Worm (Caenorhabditis elegans) whole organism, late embryonic: ENCODE results near the gene mif-4.

Source experiments
- K09A11.1 ChIP-seq: sonication (generic microtip); optimal IDR thresholded peaks from 2 replicates; lab custom pipeline; 2017; ENCODE audit warnings: antibody characterized with exemption, mild to moderate bottlenecking, missing genetic modification characterization, missing compliant biosample characterization; ENCODE audit not compliant: insufficient read depth
- ceh-18 ChIP-seq: sonication (generic microtip); optimal IDR thresholded peaks from 2 replicates; lab custom pipeline; 2016; ENCODE audit warnings: missing genetic modification characterization, missing compliant biosample characterization
- ceh-22 ChIP-seq: sonication (generic microtip); optimal IDR thresholded peaks from 2 replicates; lab custom pipeline; 2017; ENCODE audit warnings: missing biosample characterization, missing genetic modification characterization
- dve-1 ChIP-seq: sonication (generic microtip); optimal IDR thresholded peaks from 2 replicates; lab custom pipeline; 2017; ENCODE audit warnings: antibody characterized with exemption, mild to moderate bottlenecking, missing genetic modification characterization, missing compliant biosample characterization
- eyg-1 ChIP-seq: sonication (generic microtip); optimal IDR thresholded peaks from 2 replicates; lab custom pipeline; 2016; ENCODE audit warnings: missing genotype, missing genetic modification characterization, missing compliant biosample characterization
- fkh-10 ChIP-seq: fragments of 150-350 bp; optimal IDR thresholded peaks from 2 replicates; lab custom pipeline; 2014; ENCODE audit warnings: missing biosample characterization, missing genetic modification reagents, missing genetic modification characterization
- fkh-6 ChIP-seq: sonication (generic microtip); optimal IDR thresholded peaks from 2 replicates; lab custom pipeline; 2016; ENCODE audit warnings: missing genetic modification characterization, missing compliant biosample characterization
- hlh-8 ChIP-seq: sonication (generic microtip); optimal IDR thresholded peaks from 2 replicates; lab custom pipeline; 2016; ENCODE audit warnings: missing genotype, missing genetic modification characterization, missing compliant biosample characterization
- lim-6 ChIP-seq: sonication (generic microtip); optimal IDR thresholded peaks from 2 replicates; lab custom pipeline; 2016; ENCODE audit warnings: missing genetic modification characterization, missing compliant biosample characterization
- nfya-1 ChIP-seq: sonication (generic microtip); optimal IDR thresholded peaks from 2 replicates; lab custom pipeline; 2017; ENCODE audit warnings: missing genetic modification characterization, mild to moderate bottlenecking, missing compliant biosample characterization, antibody characterized with exemption, moderate library complexity
- pha-4 ChIP-seq: fragments of 150-350 bp; optimal IDR thresholded peaks from 2 replicates; lab custom pipeline; 2018; ENCODE audit warnings: missing biosample characterization, missing genetic modification reagents, missing genetic modification characterization
- pqm-1 ChIP-seq: sonication (generic microtip); optimal IDR thresholded peaks from 2 replicates; lab custom pipeline; 2016; ENCODE audit warnings: missing genetic modification characterization, missing compliant biosample characterization
- sox-4 ChIP-seq: sonication (generic microtip); optimal IDR thresholded peaks from 2 replicates; lab custom pipeline; 2017; ENCODE audit warnings: mild to moderate bottlenecking, missing genetic modification characterization, inconsistent platforms, missing compliant biosample characterization
- tbx-2 ChIP-seq: sonication (generic microtip); optimal IDR thresholded peaks from 2 replicates; lab custom pipeline; 2016; ENCODE audit warnings: missing genetic modification characterization, missing compliant biosample characterization

ce11 chrIV:6330790-6331189, 5.0 kb downstream of the mif-4 start:
- TF ChIP-seq pqm-1 (tag; lab: Kevin White, UChicago): no peak
- TF ChIP-seq sox-4 (tag; lab: Kevin White, UChicago): no peak
- no peak for TF ChIP-seq dve-1 (tag; lab: Kevin White, UChicago)
- TF ChIP-seq tbx-2 (tag; lab: Kevin White, UChicago): no peak
- no peak for TF ChIP-seq ceh-18 (tag; lab: Kevin White, UChicago)
- no peak for TF ChIP-seq K09A11.1
- no peak for TF ChIP-seq nfya-1
- no peak for TF ChIP-seq hlh-8 (tag; lab: Kevin White, UChicago)
- no peak for TF ChIP-seq pha-4 (tag; lab: Kevin White, UChicago)
- no peak for TF ChIP-seq lim-6 (tag; lab: Kevin White, UChicago)
- TF ChIP-seq eyg-1: no peak
- TF ChIP-seq fkh-10 (GFP tag; lab: Kevin White, UChicago): no peak
- TF ChIP-seq ceh-22 (tag; lab: Kevin White, UChicago): no peak
- TF ChIP-seq fkh-6 (tag; lab: Kevin White, UChicago): no peak
